Worm (Caenorhabditis elegans) whole organism, L4 larva: ENCODE results near the gene let-711.

Experiments
- T26A8.4 ChIP-seq: fragments of 200-800 bp; sonication (Bioruptor generic); IDR thresholded peaks from 2 replicates; pipeline ENCODE4 v1.3.6; 2022; ENCODE audit warnings: missing genetic modification characterization, missing compliant biosample characterization
- Y105C5A.15 ChIP-seq: fragments of 200-800 bp; sonication (Bioruptor generic); IDR thresholded peaks from 2 replicates; pipeline ENCODE4 v1.3.6; 2022; ENCODE audit warnings: missing genetic modification characterization, missing compliant biosample characterization
- Y48G9A.11 ChIP-seq: fragments of 200-800 bp; sonication (Bioruptor generic); IDR thresholded peaks from 2 replicates; pipeline ENCODE4 v1.3.6; 2022; ENCODE audit warnings: missing genetic modification reagents, missing genetic modification characterization, missing compliant biosample characterization
- Y5F2A.4 ChIP-seq: fragments of 200-800 bp; sonication (Bioruptor generic); optimal IDR thresholded peaks from 2 replicates; lab custom pipeline; 2018; ENCODE audit warnings: mild to moderate bottlenecking, missing genetic modification characterization, missing compliant biosample characterization
- ZK546.5 ChIP-seq, 2 experiments: sonication (generic microtip); optimal IDR thresholded peaks; 2 replicates each; lab custom pipeline; 2017; ENCODE audit warnings: missing biosample characterization in 2 of 2, missing genetic modification characterization in 2 of 2
- aly-2 ChIP-seq: sonication (generic microtip); optimal IDR thresholded peaks from 2 replicates; lab custom pipeline; 2018; ENCODE audit warnings: missing biosample characterization, missing genetic modification characterization
- ama-1 ChIP-seq: fragments of 150-350 bp; optimal IDR thresholded peaks from 2 replicates; lab custom pipeline; 2014; ENCODE audit warnings: inconsistent platforms, mixed read lengths
- attf-4 ChIP-seq: sonication (generic microtip); optimal IDR thresholded peaks from 3 replicates; lab custom pipeline; 2017; ENCODE audit warnings: missing biosample characterization, missing genetic modification characterization
- ceh-32 ChIP-seq: sonication (generic microtip); optimal IDR thresholded peaks from 2 replicates; lab custom pipeline; 2016; ENCODE audit warnings: mild to moderate bottlenecking, missing genetic modification characterization, missing compliant biosample characterization; ENCODE audit not compliant: poor library complexity
- ctbp-1 ChIP-seq: fragments of 200-800 bp; sonication (Bioruptor generic); IDR thresholded peaks from 2 replicates; pipeline ENCODE4 v1.3.6; 2022; ENCODE audit warnings: missing genetic modification reagents, missing genetic modification characterization, missing compliant biosample characterization
- daf-16 ChIP-seq, 3 experiments: sonication (generic microtip); optimal IDR thresholded peaks; 2 replicates each; lab custom pipeline; 2016 to 2017; ENCODE audit warnings: missing genetic modification characterization in 3 of 3, missing genetic modification reagents in 3 of 3, mild to moderate bottlenecking in 2 of 3, missing compliant biosample characterization in 2 of 3, missing biosample characterization in 1 of 3, moderate library complexity in 1 of 3
- dmd-6 ChIP-seq: fragments of 200-800 bp; sonication (Bioruptor generic); IDR thresholded peaks from 2 replicates; pipeline ENCODE4 v1.3.6; 2022; ENCODE audit warnings: missing genetic modification reagents, missing genetic modification characterization, missing compliant biosample characterization
- dmd-8 ChIP-seq: fragments of 200-800 bp; sonication (Bioruptor generic); IDR thresholded peaks from 2 replicates; pipeline ENCODE4 v1.3.6; 2022; ENCODE audit warnings: missing genetic modification characterization, missing compliant biosample characterization
- dve-1 ChIP-seq: sonication (generic microtip); optimal IDR thresholded peaks from 2 replicates; lab custom pipeline; 2017; ENCODE audit warnings: antibody characterized with exemption, mild to moderate bottlenecking, missing genetic modification characterization, missing compliant biosample characterization; ENCODE audit not compliant: insufficient read depth
- fkh-10 ChIP-seq: fragments of 150-350 bp; optimal IDR thresholded peaks from 2 replicates; lab custom pipeline; 2014; ENCODE audit warnings: missing biosample characterization, missing genetic modification reagents, missing genetic modification characterization
- fos-1 ChIP-seq: fragments of 150-350 bp; optimal IDR thresholded peaks from 2 replicates; lab custom pipeline; 2014; ENCODE audit warnings: missing biosample characterization, missing genetic modification characterization
- hlh-11 ChIP-seq: fragments of 200-800 bp; sonication (Bioruptor generic); optimal IDR thresholded peaks from 2 replicates; lab custom pipeline; 2018; ENCODE audit warnings: mild to moderate bottlenecking, missing genetic modification characterization, missing compliant biosample characterization
- hlh-30 ChIP-seq: sonication (generic microtip); optimal IDR thresholded peaks from 2 replicates; lab custom pipeline; 2017; ENCODE audit warnings: antibody characterized with exemption, mild to moderate bottlenecking, missing genetic modification characterization, missing compliant biosample characterization; ENCODE audit not compliant: insufficient read depth
- hmg-1.1 ChIP-seq: fragments of 200-800 bp; sonication (Bioruptor generic); IDR thresholded peaks from 2 replicates; pipeline ENCODE4 v1.3.6; 2022; ENCODE audit warnings: missing genetic modification reagents, missing genetic modification characterization, missing compliant biosample characterization
- jun-1 ChIP-seq: fragments of 150-350 bp; optimal IDR thresholded peaks from 2 replicates; lab custom pipeline; 2014; ENCODE audit warnings: missing biosample characterization, missing genetic modification reagents, missing genetic modification characterization
- lim-7 ChIP-seq: fragments of 200-800 bp; sonication (Bioruptor generic); IDR thresholded peaks from 2 replicates; pipeline ENCODE4 v1.3.6; 2022; ENCODE audit warnings: missing genetic modification characterization, missing compliant biosample characterization
- lin-29 ChIP-seq: fragments of 200-800 bp; sonication (Bioruptor generic); IDR thresholded peaks from 2 replicates; pipeline ENCODE4 v1.3.6; 2022; ENCODE audit warnings: missing genetic modification reagents, missing genetic modification characterization, missing compliant biosample characterization
- lin-38 ChIP-seq: fragments of 200-800 bp; sonication (Bioruptor generic); IDR thresholded peaks from 2 replicates; pipeline ENCODE4 v1.3.6; 2022; ENCODE audit warnings: missing genetic modification reagents, missing genetic modification characterization, missing compliant biosample characterization
- lsy-2 ChIP-seq, 2 experiments: fragments of 150-350 bp in 1 of 2; sonication (generic microtip) in 1 of 2; optimal IDR thresholded peaks; 2 replicates each; lab custom pipeline; 2014 to 2017; ENCODE audit warnings: missing biosample characterization in 2 of 2, missing genetic modification characterization in 2 of 2
- madf-5 ChIP-seq, 2 experiments: fragments of 200-800 bp; sonication (Bioruptor generic); IDR thresholded peaks; 2 replicates each; pipeline ENCODE4 v1.3.6; 2022; ENCODE audit warnings: missing compliant biosample characterization in 2 of 2, missing genetic modification characterization in 2 of 2
- madf-9 ChIP-seq: fragments of 200-800 bp; sonication (Bioruptor generic); conservative IDR thresholded peaks from 2 replicates; pipeline ENCODE4 v1.3.6; 2022; ENCODE audit warnings: missing genetic modification reagents, missing genetic modification characterization, missing compliant biosample characterization
- mdl-1 ChIP-seq, 2 experiments: fragments of 150-350 bp in 1 of 2; sonication (generic microtip) in 1 of 2; optimal IDR thresholded peaks; 2 replicates each; lab custom pipeline; 2014 to 2017; ENCODE audit warnings: missing biosample characterization in 2 of 2, missing genetic modification characterization in 2 of 2
- mdt-29 ChIP-seq: fragments of 200-800 bp; sonication (Bioruptor generic); IDR thresholded peaks from 2 replicates; pipeline ENCODE4 v1.3.6; 2022; ENCODE audit warnings: missing genetic modification reagents, missing genetic modification characterization, missing compliant biosample characterization
- mes-2 ChIP-seq: sonication (generic microtip); optimal IDR thresholded peaks from 2 replicates; lab custom pipeline; 2016; ENCODE audit warnings: missing genotype, mild to moderate bottlenecking, missing genetic modification characterization, missing compliant biosample characterization; ENCODE audit not compliant: poor library complexity, severe bottlenecking
- mxl-2 ChIP-seq: fragments of 200-800 bp; sonication (Bioruptor generic); conservative IDR thresholded peaks from 2 replicates; pipeline ENCODE4 v1.3.6; 2022; ENCODE audit warnings: missing genetic modification reagents, missing genetic modification characterization, missing compliant biosample characterization
- mxl-3 ChIP-seq: fragments of 200-800 bp; sonication (Bioruptor generic); optimal IDR thresholded peaks from 2 replicates; lab custom pipeline; 2018; ENCODE audit warnings: mild to moderate bottlenecking, missing genetic modification characterization, missing compliant biosample characterization
- nhr-10 ChIP-seq: fragments of 150-350 bp; optimal IDR thresholded peaks from 2 replicates; lab custom pipeline; 2014; ENCODE audit warnings: missing biosample characterization, missing genetic modification characterization
- nhr-11 ChIP-seq: fragments of 150-350 bp; optimal IDR thresholded peaks from 2 replicates; lab custom pipeline; 2014; ENCODE audit warnings: missing biosample characterization, missing genetic modification characterization
- nhr-28 ChIP-seq: fragments of 150-350 bp; optimal IDR thresholded peaks from 2 replicates; lab custom pipeline; 2014; ENCODE audit warnings: missing biosample characterization, missing genetic modification characterization
- nhr-42 ChIP-seq: fragments of 200-800 bp; sonication (Bioruptor generic); IDR thresholded peaks from 2 replicates; pipeline ENCODE4 v1.3.6; 2022; ENCODE audit warnings: missing genetic modification characterization, missing compliant biosample characterization
- nhr-77 ChIP-seq: fragments of 150-350 bp; optimal IDR thresholded peaks from 2 replicates; lab custom pipeline; 2014; ENCODE audit warnings: missing biosample characterization, missing genetic modification characterization
- pha-4 ChIP-seq, 2 experiments: fragments of 150-350 bp in 1 of 2; fragments of 200-800 bp in 1 of 2; sonication (Bioruptor generic) in 1 of 2; IDR thresholded peaks in 1 of 2; optimal IDR thresholded peaks in 1 of 2; 2 replicates each; pipeline versions ENCODE4 v1.3.6 to Lab custom; 2014 to 2022; ENCODE audit warnings: missing genetic modification characterization in 2 of 2, missing genetic modification reagents in 2 of 2, missing biosample characterization in 1 of 2, missing compliant biosample characterization in 1 of 2
- php-3 ChIP-seq: fragments of 200-800 bp; sonication (Bioruptor generic); IDR thresholded peaks from 2 replicates; pipeline ENCODE4 v1.3.6; 2022; ENCODE audit warnings: missing genetic modification reagents, missing genetic modification characterization, missing compliant biosample characterization
- pqm-1 ChIP-seq: sonication (generic microtip); optimal IDR thresholded peaks from 2 replicates; lab custom pipeline; 2017; ENCODE audit warnings: missing biosample characterization, missing genetic modification characterization
- sdz-12 ChIP-seq: fragments of 200-800 bp; sonication (Bioruptor generic); optimal IDR thresholded peaks from 2 replicates; lab custom pipeline; 2018; ENCODE audit warnings: mild to moderate bottlenecking, missing genetic modification characterization, missing compliant biosample characterization
- tag-97 ChIP-seq: fragments of 200-800 bp; sonication (Bioruptor generic); IDR thresholded peaks from 2 replicates; pipeline ENCODE4 v1.3.6; 2022; ENCODE audit warnings: missing genetic modification characterization, missing compliant biosample characterization
- unc-62 ChIP-seq, 3 experiments: fragments of 150-350 bp in 1 of 3; sonication (generic microtip); optimal IDR thresholded peaks in 2 of 3; peaks in 1 of 3; 1 replicate in 1 of 3; 2 replicates in 2 of 3; lab custom pipeline; 2014 to 2017; ENCODE audit warnings: missing biosample characterization in 3 of 3, missing genetic modification characterization in 3 of 3, missing genetic modification reagents in 3 of 3, missing genotype in 1 of 3
- vab-7 ChIP-seq: fragments of 200-800 bp; sonication (Bioruptor generic); IDR thresholded peaks from 2 replicates; pipeline ENCODE4 v1.3.6; 2022; ENCODE audit warnings: missing genetic modification reagents, missing genetic modification characterization, missing compliant biosample characterization
- zfp-2 ChIP-seq: sonication (generic microtip); optimal IDR thresholded peaks from 2 replicates; lab custom pipeline; 2016; ENCODE audit warnings: mild to moderate bottlenecking, missing genetic modification characterization, missing compliant biosample characterization
- zip-11 ChIP-seq: fragments of 200-800 bp; sonication (Bioruptor generic); IDR thresholded peaks from 2 replicates; pipeline ENCODE4 v1.3.6; 2022; ENCODE audit warnings: missing genetic modification characterization, missing compliant biosample characterization
- ztf-11 ChIP-seq: fragments of 150-350 bp; optimal IDR thresholded peaks from 2 replicates; lab custom pipeline; 2014; ENCODE audit warnings: missing biosample characterization, missing genetic modification characterization

let-711 gene

DNA sequence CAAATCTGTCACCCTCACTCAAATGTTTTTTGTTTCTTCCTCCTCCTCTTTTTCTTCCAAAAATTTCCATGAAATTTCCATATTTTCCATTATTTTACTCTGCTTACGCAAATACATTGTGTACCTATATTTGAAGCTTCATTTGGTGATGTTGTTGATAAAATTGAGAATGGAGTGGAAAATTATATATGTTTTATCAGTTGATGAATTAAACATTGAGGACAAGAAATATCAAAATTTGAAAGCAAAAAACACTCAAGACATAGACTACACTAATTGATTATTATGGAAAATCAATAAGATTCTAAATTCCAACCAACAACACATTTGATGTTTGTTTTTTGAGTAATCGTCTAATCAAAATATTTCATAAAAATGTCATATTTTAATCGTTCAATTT, 42.7 kb downstream of the let-711 start (continued):
- no peak for TF ChIP-seq madf-9
- peak; percentile 51 for TF ChIP-seq nhr-28 (tag; lab: Kevin White, UChicago)
- TF ChIP-seq zfp-2 (tag; lab: Kevin White, UChicago), result no peak
- TF ChIP-seq unc-62 (GFP tag; optimal IDR thresholded peaks at IDR 0.05 in 1 of 2; lab: Kevin White, UChicago), result peak in 1 of 2 experiments; percentile 38
- no peak for TF ChIP-seq unc-62 (tag; optimal IDR thresholded peaks at IDR 0.05; lab: Kevin White, UChicago)
- no peak for TF ChIP-seq vab-7 (GFP tag; lab: Robert Waterston, UW)
- TF ChIP-seq lin-29 (GFP tag; lab: Robert Waterston, UW), result no peak
- TF ChIP-seq fos-1 (tag; lab: Kevin White, UChicago), result no peak
- no peak for TF ChIP-seq mes-2 (tag; lab: Kevin White, UChicago)
- TF ChIP-seq dmd-8 (GFP tag; lab: Robert Waterston, UW), result no peak
- TF ChIP-seq tag-97, result no peak
- no peak for TF ChIP-seq ctbp-1 (GFP tag; lab: Robert Waterston, UW)
- no peak for TF ChIP-seq ZK546.5 (tag; optimal IDR thresholded peaks at IDR 0.05; lab: Kevin White, UChicago)
- no peak for TF ChIP-seq nhr-10 (tag; lab: Kevin White, UChicago)
- no peak for TF ChIP-seq pha-4 (GFP tag; IDR thresholded peaks at IDR 0.05; lab: Robert Waterston, UW)
- no peak for TF ChIP-seq pha-4 (tag; optimal IDR thresholded peaks at IDR 0.05; lab: Kevin White, UChicago)
- TF ChIP-seq attf-4 (tag; lab: Kevin White, UChicago), result no peak
- TF ChIP-seq lim-7 (GFP tag; lab: Robert Waterston, UW), result no peak
- TF ChIP-seq madf-5 (GFP tag; IDR thresholded peaks at IDR 0.05; lab: Robert Waterston, UW), result no peak
- no peak for TF ChIP-seq ama-1 (lab: Kevin White, UChicago)
- TF ChIP-seq Y105C5A.15 (GFP tag; lab: Robert Waterston, UW), result no peak
- no peak for TF ChIP-seq mxl-2 (GFP tag; lab: Robert Waterston, UW)
- TF ChIP-seq mxl-3 (GFP tag; lab: Kevin White, UChicago), result no peak

DNA sequence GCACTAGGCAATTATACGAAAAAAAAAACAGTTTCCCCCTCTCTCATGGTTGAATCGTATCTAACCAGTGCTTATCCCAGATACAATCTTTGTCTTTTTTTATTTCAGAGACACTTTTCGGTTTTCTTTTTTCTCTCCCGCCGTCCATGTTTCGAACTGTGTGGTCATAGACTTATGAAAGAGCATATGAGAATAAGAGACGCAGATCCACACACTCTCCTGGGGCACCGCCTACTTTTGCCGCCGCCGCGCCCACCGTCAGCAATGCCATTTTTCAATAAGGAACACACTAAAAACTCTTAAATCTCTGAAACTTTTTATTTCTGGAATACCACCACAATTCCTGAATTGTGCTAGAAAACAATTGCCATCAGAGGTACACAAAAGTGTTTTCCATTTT, 43.4 kb downstream of the let-711 start, which contains the start of gene prk-1:
TSS of gene prk-1 (plus strand) at position 269 of the 400 bp plus-strand sequence.
- no peak for TF ChIP-seq fkh-10 (GFP tag; lab: Kevin White, UChicago)
- no peak for TF ChIP-seq nhr-10 (tag; lab: Kevin White, UChicago)
- no peak for TF ChIP-seq ztf-11 (tag; lab: Kevin White, UChicago)
- peak; percentile 55; the same call in 1 of the 2 replicates for TF ChIP-seq T26A8.4 (GFP tag; lab: Robert Waterston, UW)
- no peak for TF ChIP-seq jun-1 (tag; lab: Kevin White, UChicago)
- TF ChIP-seq mes-2 (tag; lab: Kevin White, UChicago), result peak; percentile 2
- TF ChIP-seq lsy-2 (tag; optimal IDR thresholded peaks at IDR 0.05; lab: Kevin White, UChicago), result no peak
- peak; percentile 12 for TF ChIP-seq hlh-11
- TF ChIP-seq nhr-28 (tag; lab: Kevin White, UChicago), result peak; percentile 7
- TF ChIP-seq Y48G9A.11 (GFP tag; lab: Robert Waterston, UW), result no peak
- no peak for TF ChIP-seq mdt-29

DNA sequence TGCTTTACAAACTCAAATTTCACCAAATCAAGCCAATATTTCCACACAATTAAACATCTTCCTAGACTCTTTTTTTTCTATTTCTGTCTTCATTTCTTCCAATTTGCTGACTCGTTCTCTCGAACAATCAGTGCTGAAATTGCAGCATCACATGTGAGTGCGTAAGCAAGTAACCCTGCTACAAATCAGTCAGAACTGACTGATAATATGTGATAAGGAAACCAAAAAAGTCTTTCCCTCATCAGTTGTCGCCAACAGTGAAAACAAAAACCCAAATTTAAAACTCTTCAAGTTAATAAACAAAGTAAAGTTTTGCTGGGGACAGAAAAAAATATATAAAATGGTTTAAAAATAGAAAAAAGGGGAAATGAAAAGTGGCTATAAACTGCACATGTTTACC, 44.9 kb downstream of the let-711 start:
- TF ChIP-seq hlh-11 (peak; percentile 74), dmd-6 (GFP tag; lab: Robert Waterston, UW) (peak; percentile 66), nhr-77 (tag; lab: Kevin White, UChicago) (peak; percentile 47), ceh-32 (tag; lab: Kevin White, UChicago) (no peak), ZK546.5 (tag; optimal IDR thresholded peaks at IDR 0.05; lab: Kevin White, UChicago) (no peak), pqm-1 (tag; lab: Kevin White, UChicago) (peak; percentile 87), ztf-11 (tag; lab: Kevin White, UChicago) (no peak), nhr-42 (no peak), dve-1 (peak; percentile 71), php-3 (GFP tag; lab: Robert Waterston, UW) (peak; percentile 24; the same call in 1 of the 2 replicates), aly-2 (tag; lab: Kevin White, UChicago) (no peak), nhr-28 (tag; lab: Kevin White, UChicago) (peak; percentile 73), lin-38 (GFP tag; lab: Robert Waterston, UW) (no peak), hlh-30 (tag; lab: Kevin White, UChicago) (peak; percentile 30), zip-11 (no peak), mdl-1 (tag; optimal IDR thresholded peaks at IDR 0.05; lab: Kevin White, UChicago) (peak in 1 of 2 experiments; percentile 16), sdz-12 (GFP tag; lab: Kevin White, UChicago) (no peak), hmg-1.1 (GFP tag; lab: Robert Waterston, UW) (no peak), nhr-11 (tag; lab: Kevin White, UChicago) (no peak), zfp-2 (tag; lab: Kevin White, UChicago) (no peak), Y5F2A.4 (GFP tag; lab: Kevin White, UChicago) (no peak), daf-16 (GFP tag; optimal IDR thresholded peaks at IDR 0.05; lab: Kevin White, UChicago) (peak in 1 of 2 experiments; percentile 1), daf-16 (tag; optimal IDR thresholded peaks at IDR 0.05; lab: Kevin White, UChicago) (peak; percentile 80)
